Worm (Caenorhabditis elegans) whole organism, L2 larva: ENCODE data around the gene puf-8.

Experiments used
- C34F6.9 ChIP-seq: fragments of 150-350 bp; optimal IDR thresholded peaks from 2 replicates; lab custom pipeline; 2014; ENCODE audit warnings: missing biosample characterization, missing genetic modification characterization
- F13H6.1 ChIP-seq: sonication (generic microtip); optimal IDR thresholded peaks from 2 replicates; lab custom pipeline; 2016; ENCODE audit warnings: missing genetic modification characterization, missing compliant biosample characterization
- R02D3.7 ChIP-seq: fragments of 150-350 bp; optimal IDR thresholded peaks from 2 replicates; lab custom pipeline; 2014; ENCODE audit warnings: missing biosample characterization, missing genetic modification characterization
- Y55F3AM.14 ChIP-seq: fragments of 200-800 bp; sonication (Bioruptor generic); optimal IDR thresholded peaks from 2 replicates; lab custom pipeline; 2018; ENCODE audit warnings: mild to moderate bottlenecking, missing genetic modification characterization, missing compliant biosample characterization
- aly-2 ChIP-seq: fragments of 150-350 bp; optimal IDR thresholded peaks from 2 replicates; lab custom pipeline; 2014; ENCODE audit warnings: missing biosample characterization, missing genetic modification characterization
- ama-1 ChIP-seq: fragments of 150-350 bp; optimal IDR thresholded peaks from 2 replicates; lab custom pipeline; 2018; ENCODE audit warnings: inconsistent platforms
- blmp-1 ChIP-seq: sonication (generic microtip); optimal IDR thresholded peaks from 2 replicates; lab custom pipeline; 2017; ENCODE audit warnings: missing genetic modification characterization, mild to moderate bottlenecking, missing compliant biosample characterization, antibody characterized with exemption, moderate library complexity; ENCODE audit not compliant: insufficient read depth
- ceh-16 ChIP-seq: fragments of 150-350 bp; optimal IDR thresholded peaks from 2 replicates; lab custom pipeline; 2014; ENCODE audit warnings: missing biosample characterization, missing genetic modification characterization
- ceh-82 ChIP-seq: fragments of 150-350 bp; optimal IDR thresholded peaks from 2 replicates; lab custom pipeline; 2014; ENCODE audit warnings: missing biosample characterization, missing genetic modification characterization
- crh-2 ChIP-seq: sonication (generic microtip); optimal IDR thresholded peaks from 2 replicates; lab custom pipeline; 2017; ENCODE audit warnings: missing biosample characterization, missing genetic modification characterization
- egl-27 ChIP-seq: sonication (generic microtip); optimal IDR thresholded peaks from 3 replicates; lab custom pipeline; 2017; ENCODE audit warnings: missing biosample characterization, missing genetic modification reagents, missing genetic modification characterization
- elt-3 ChIP-seq: sonication (generic microtip); optimal IDR thresholded peaks from 2 replicates; lab custom pipeline; 2017; ENCODE audit warnings: missing biosample characterization, missing genetic modification characterization
- gmeb-1 ChIP-seq: fragments of 150-350 bp; optimal IDR thresholded peaks from 2 replicates; lab custom pipeline; 2014; ENCODE audit warnings: missing biosample characterization, missing genetic modification characterization
- lsy-2 ChIP-seq, 2 experiments: fragments of 150-350 bp in 1 of 2; sonication (generic microtip) in 1 of 2; optimal IDR thresholded peaks; 2 replicates each; lab custom pipeline; 2014 to 2017; ENCODE audit warnings: missing biosample characterization in 2 of 2, missing genetic modification characterization in 2 of 2
- mab-5 ChIP-seq: fragments of 150-350 bp; optimal IDR thresholded peaks from 2 replicates; lab custom pipeline; 2014; ENCODE audit warnings: missing biosample characterization, missing genetic modification characterization
- mdl-1 ChIP-seq, 2 experiments: fragments of 150-350 bp in 1 of 2; sonication (generic microtip) in 1 of 2; optimal IDR thresholded peaks; 2 replicates each; lab custom pipeline; 2017; ENCODE audit warnings: missing biosample characterization in 2 of 2, missing genetic modification characterization in 2 of 2
- nhr-10 ChIP-seq: sonication (generic microtip); optimal IDR thresholded peaks from 2 replicates; lab custom pipeline; 2017; ENCODE audit warnings: missing biosample characterization, missing genetic modification characterization
- nhr-11 ChIP-seq: fragments of 150-350 bp; optimal IDR thresholded peaks from 2 replicates; lab custom pipeline; 2014; ENCODE audit warnings: missing biosample characterization, missing genetic modification characterization
- nhr-12 ChIP-seq: fragments of 150-350 bp; optimal IDR thresholded peaks from 2 replicates; lab custom pipeline; 2014; ENCODE audit warnings: missing biosample characterization, missing genetic modification characterization
- nhr-129 ChIP-seq: fragments of 150-350 bp; optimal IDR thresholded peaks from 2 replicates; lab custom pipeline; 2014; ENCODE audit warnings: missing biosample characterization, missing genetic modification characterization
- nhr-23 ChIP-seq: fragments of 150-350 bp; optimal IDR thresholded peaks from 2 replicates; lab custom pipeline; 2014; ENCODE audit warnings: missing biosample characterization, missing genetic modification reagents, missing genetic modification characterization
- nhr-25 ChIP-seq: fragments of 150-350 bp; sonication (generic microtip); optimal IDR thresholded peaks from 3 replicates; lab custom pipeline; 2014; ENCODE audit warnings: missing biosample characterization, missing genetic modification characterization
- nhr-6 ChIP-seq: fragments of 150-350 bp; optimal IDR thresholded peaks from 2 replicates; lab custom pipeline; 2014; ENCODE audit warnings: missing biosample characterization, missing genetic modification characterization
- nhr-77 ChIP-seq: fragments of 150-350 bp; optimal IDR thresholded peaks from 2 replicates; lab custom pipeline; 2014; ENCODE audit warnings: missing biosample characterization, missing genetic modification characterization
- sem-4 ChIP-seq: fragments of 150-350 bp; optimal IDR thresholded peaks from 2 replicates; lab custom pipeline; 2014; ENCODE audit warnings: missing biosample characterization, missing genetic modification reagents, missing genetic modification characterization
- sma-3 ChIP-seq: sonication (generic microtip); optimal IDR thresholded peaks from 2 replicates; lab custom pipeline; 2016; ENCODE audit warnings: missing genetic modification reagents, missing genetic modification characterization, missing compliant biosample characterization
- sma-9 ChIP-seq, 2 experiments: fragments of 150-350 bp in 1 of 2; sonication (generic microtip) in 1 of 2; optimal IDR thresholded peaks; 2 replicates each; lab custom pipeline; 2014 to 2016; ENCODE audit warnings: missing genetic modification characterization in 2 of 2, mild to moderate bottlenecking in 1 of 2, missing biosample characterization in 1 of 2, missing compliant biosample characterization in 1 of 2, missing genetic modification reagents in 1 of 2, moderate library complexity in 1 of 2
- snpc-4 ChIP-seq: fragments of 150-350 bp; optimal IDR thresholded peaks from 2 replicates; lab custom pipeline; 2014; ENCODE audit warnings: missing biosample characterization, missing genetic modification characterization
- zag-1 ChIP-seq: fragments of 150-350 bp; optimal IDR thresholded peaks from 2 replicates; lab custom pipeline; 2014; ENCODE audit warnings: missing biosample characterization, missing genetic modification characterization
- ztf-11 ChIP-seq: sonication (generic microtip); optimal IDR thresholded peaks from 2 replicates; lab custom pipeline; 2017; ENCODE audit warnings: missing biosample characterization, missing genetic modification characterization
- ztf-4 ChIP-seq: fragments of 150-350 bp; optimal IDR thresholded peaks from 2 replicates; lab custom pipeline; 2014; ENCODE audit warnings: missing biosample characterization, missing genetic modification characterization

puf-8 gene

ce11 chrII:7298197-7298682 is at the start of gene puf-8:
puf-8 (minus strand) TSS chrII:7298247.
- TF ChIP-seq blmp-1 (tag; lab: Kevin White, UChicago) (no peak), ceh-82 (tag; lab: Kevin White, UChicago) (no peak), mab-5 (tag; lab: Kevin White, UChicago) (no peak), gmeb-1 (tag; lab: Kevin White, UChicago) (no peak), mdl-1 (tag; optimal IDR thresholded peaks at IDR 0.05; lab: Kevin White, UChicago) (no peak)

- peak; percentile 38 for TF ChIP-seq crh-2 (tag; lab: Kevin White, UChicago)
- TF ChIP-seq C34F6.9 (tag; lab: Kevin White, UChicago), result no peak
- TF ChIP-seq, all 48 proteins: peak for 1
Observed at ce11 chrII:7345858-7346257, 47.8 kb upstream of the puf-8 start.

- TF ChIP-seq egl-27 (tag; lab: Kevin White, UChicago) (no peak), aly-2 (tag; lab: Kevin White, UChicago) (no peak), nhr-23 (no peak), crh-2 (tag; lab: Kevin White, UChicago) (no peak), F13H6.1 (no peak), nhr-6 (tag; lab: Kevin White, UChicago) (no peak), sem-4 (tag; lab: Kevin White, UChicago) (no peak), zag-1 (tag; lab: Kevin White, UChicago) (no peak)
Observed at ce11 chrII:7343668-7344067, 45.6 kb upstream of the puf-8 start.

ce11 chrII:7342884-7343283 is 44.8 kb upstream of the puf-8 start:
- TF ChIP-seq elt-3 (tag; lab: Kevin White, UChicago) (no peak), gmeb-1 (tag; lab: Kevin White, UChicago) (peak; percentile 23), sem-4 (tag; lab: Kevin White, UChicago) (no peak), ceh-16 (no peak), egl-27 (tag; lab: Kevin White, UChicago) (no peak), Y55F3AM.14 (GFP tag; lab: Kevin White, UChicago) (no peak), aly-2 (tag; lab: Kevin White, UChicago) (no peak), R02D3.7 (tag; lab: Kevin White, UChicago) (no peak), nhr-12 (tag; lab: Kevin White, UChicago) (no peak), snpc-4 (tag; lab: Kevin White, UChicago) (no peak), ama-1 (lab: Kevin White, UChicago) (peak; percentile 60), nhr-10 (no peak), nhr-77 (no peak), mab-5 (tag; lab: Kevin White, UChicago) (no peak), crh-2 (tag; lab: Kevin White, UChicago) (peak; percentile 40), nhr-6 (tag; lab: Kevin White, UChicago) (no peak), mdl-1 (tag; optimal IDR thresholded peaks at IDR 0.05; lab: Kevin White, UChicago) (peak in 1 of 2 experiments; percentile 82), nhr-11 (tag; lab: Kevin White, UChicago) (no peak), nhr-25 (tag; lab: Kevin White, UChicago) (peak; percentile 33), ztf-11 (tag; lab: Kevin White, UChicago) (no peak), sma-9 (GFP tag; optimal IDR thresholded peaks at IDR 0.05; lab: Kevin White, UChicago) (peak; percentile 80), sma-9 (tag; optimal IDR thresholded peaks at IDR 0.05; lab: Kevin White, UChicago) (no peak), nhr-129 (tag; lab: Kevin White, UChicago) (peak; percentile 38), sma-3 (GFP tag; lab: Kevin White, UChicago) (peak; percentile 49), blmp-1 (tag; lab: Kevin White, UChicago) (peak; percentile 68)
- TF ChIP-seq, all 48 proteins: peak for 9

- TF ChIP-seq nhr-23 (no peak), R02D3.7 (tag; lab: Kevin White, UChicago) (no peak), nhr-25 (tag; lab: Kevin White, UChicago) (peak; percentile 10), sma-9 (GFP tag; optimal IDR thresholded peaks at IDR 0.05; lab: Kevin White, UChicago) (peak; percentile 30), sma-9 (tag; optimal IDR thresholded peaks at IDR 0.05; lab: Kevin White, UChicago) (no peak), crh-2 (tag; lab: Kevin White, UChicago) (peak; percentile 20), ztf-4 (tag; lab: Kevin White, UChicago) (no peak), lsy-2 (tag; optimal IDR thresholded peaks at IDR 0.05; lab: Kevin White, UChicago) (peak in 1 of 2 experiments; percentile 16)
Observed at ce11 chrII:7341572-7342303, 43.7 kb upstream of the puf-8 start.
